Fruit fly (Drosophila melanogaster) whole organism, embryonic: ENCODE data around the gene Cpr23B.
A peak's percentile ranks its signal among the peaks of the same experiment; 100 is the strongest.

Experiments used
- Blimp-1 ChIP-seq: fragments of 200-800 bp; sonication (Bioruptor generic); optimal IDR thresholded peaks from 3 replicates; lab custom pipeline; 2018; ENCODE audit warnings: missing biosample characterization, missing genetic modification characterization, mild to moderate bottlenecking, moderate library complexity, missing genetic modification reagents
- C15 ChIP-seq: fragments of 200-800 bp; sonication (Bioruptor generic); IDR thresholded peaks from 3 replicates; pipeline ENCODE4 v1.3.6; 2022; ENCODE audit warnings: missing biosample characterization, missing genetic modification characterization
- CG11696 ChIP-seq: fragments of 200-800 bp; sonication (Bioruptor generic); IDR thresholded peaks from 2 replicates; pipeline ENCODE4 v1.3.6; 2022; ENCODE audit warnings: missing biosample characterization, missing genetic modification characterization
- CG12155 ChIP-seq: fragments of 200-800 bp; sonication (Bioruptor generic); optimal IDR thresholded peaks from 3 replicates; lab custom pipeline; 2016; ENCODE audit warnings: missing biosample characterization, missing genetic modification characterization
- CG12942 ChIP-seq: fragments of 200-800 bp; sonication (Bioruptor generic); optimal IDR thresholded peaks from 3 replicates; lab custom pipeline; 2016; ENCODE audit warnings: missing biosample characterization, missing genetic modification characterization
- CG14667 ChIP-seq: fragments of 200-800 bp; sonication (Bioruptor generic); IDR thresholded peaks from 2 replicates; pipeline ENCODE4 v1.3.6; 2022; ENCODE audit warnings: missing biosample characterization, missing genetic modification characterization
- CG14860 ChIP-seq: fragments of 200-800 bp; sonication (Bioruptor generic); IDR thresholded peaks from 3 replicates; pipeline ENCODE4 v1.3.6; 2022; ENCODE audit warnings: missing biosample characterization, missing genetic modification characterization; ENCODE audit not compliant: partially characterized antibody
- CG1647 ChIP-seq: fragments of 200-800 bp; sonication (Bioruptor generic); optimal IDR thresholded peaks from 3 replicates; lab custom pipeline; 2016; ENCODE audit warnings: missing biosample characterization, missing genetic modification characterization
- CG2120 ChIP-seq: fragments of 200-800 bp; sonication (Bioruptor generic); optimal IDR thresholded peaks from 3 replicates; lab custom pipeline; 2016; ENCODE audit warnings: missing biosample characterization, missing genetic modification characterization
- CG32532 ChIP-seq: fragments of 200-800 bp; sonication (Bioruptor generic); IDR thresholded peaks from 2 replicates; pipeline ENCODE4 v1.3.6; 2022; ENCODE audit warnings: missing biosample characterization, missing genetic modification characterization
- CG34422 ChIP-seq: fragments of 200-800 bp; sonication (Bioruptor generic); IDR thresholded peaks from 3 replicates; pipeline ENCODE4 v1.3.6; 2022; ENCODE audit warnings: missing biosample characterization, missing genetic modification characterization
- CG4328 ChIP-seq: fragments of 200-800 bp; sonication (Bioruptor generic); optimal IDR thresholded peaks from 3 replicates; lab custom pipeline; 2017; ENCODE audit warnings: missing biosample characterization, missing genetic modification reagents, missing genetic modification characterization
- CG4360 ChIP-seq: fragments of 200-800 bp; sonication (Bioruptor generic); IDR thresholded peaks from 2 replicates; pipeline ENCODE4 v1.3.6; 2022; ENCODE audit warnings: missing biosample characterization, missing genetic modification characterization
- CG4404 ChIP-seq: fragments of 200-800 bp; sonication (Bioruptor generic); IDR thresholded peaks from 2 replicates; pipeline ENCODE4 v1.3.6; 2022; ENCODE audit warnings: missing biosample characterization, missing genetic modification characterization
- CG5245 ChIP-seq: fragments of 200-800 bp; sonication (Bioruptor generic); optimal IDR thresholded peaks from 3 replicates; lab custom pipeline; 2016; ENCODE audit warnings: missing biosample characterization, missing genetic modification characterization
- CG9727 ChIP-seq: fragments of 200-800 bp; sonication (Bioruptor generic); optimal IDR thresholded peaks from 3 replicates; lab custom pipeline; 2017; ENCODE audit warnings: missing biosample characterization, mild to moderate bottlenecking, missing genetic modification characterization
- CHES-1-like ChIP-seq: fragments of 200-800 bp; sonication (Bioruptor generic); optimal IDR thresholded peaks from 2 replicates; lab custom pipeline; 2016; ENCODE audit warnings: missing biosample characterization, missing genetic modification characterization
- Chrac-16 ChIP-seq: fragments of 200-800 bp; sonication (Bioruptor generic); optimal IDR thresholded peaks from 3 replicates; lab custom pipeline; 2016; ENCODE audit warnings: missing biosample characterization, missing genetic modification characterization
- Dref ChIP-seq: fragments of 200-800 bp; sonication (Bioruptor generic); IDR thresholded peaks from 2 replicates; pipeline ENCODE4 v1.3.6; 2022; ENCODE audit warnings: missing biosample characterization, missing genetic modification characterization
- Eip74EF ChIP-seq, 2 experiments: fragments of 200-800 bp in 1 of 2; fragments of >200 bp in 1 of 2; sonication (Bioruptor generic) in 1 of 2; optimal IDR thresholded peaks; 2 replicates each; lab custom pipeline; 2017 to 2019; ENCODE audit warnings: missing biosample characterization in 2 of 2, missing genetic modification characterization in 2 of 2, mild to moderate bottlenecking in 1 of 2, moderate library complexity in 1 of 2
- Ets97D ChIP-seq: fragments of 200-800 bp; sonication (Bioruptor generic); optimal IDR thresholded peaks from 3 replicates; lab custom pipeline; 2016; ENCODE audit warnings: missing biosample characterization, missing genetic modification characterization
- Hmx ChIP-seq: fragments of 200-800 bp; sonication (Bioruptor generic); optimal IDR thresholded peaks from 2 replicates; lab custom pipeline; 2016; ENCODE audit warnings: missing biosample characterization, missing genetic modification characterization
- Hr3 ChIP-seq: fragments of 200-800 bp; sonication (Bioruptor generic); optimal IDR thresholded peaks from 3 replicates; lab custom pipeline; 2016; ENCODE audit warnings: missing biosample characterization, missing genetic modification characterization
- Ravus ChIP-seq: fragments of 200-800 bp; sonication (Bioruptor generic); IDR thresholded peaks from 2 replicates; pipeline ENCODE4 v1.3.6; 2022; ENCODE audit warnings: missing biosample characterization, missing genetic modification characterization
- TFAM ChIP-seq: fragments of 200-800 bp; sonication (Bioruptor generic); optimal IDR thresholded peaks from 2 replicates; lab custom pipeline; 2017; ENCODE audit warnings: missing biosample characterization, missing genetic modification characterization, inconsistent platforms
- Vsx1 ChIP-seq: fragments of 200-800 bp; sonication (Bioruptor generic); optimal IDR thresholded peaks from 2 replicates; lab custom pipeline; 2017; ENCODE audit warnings: missing biosample characterization, mild to moderate bottlenecking, missing genetic modification characterization, missing genetic modification reagents
- Xrp1 ChIP-seq: fragments of 200-800 bp; sonication (Bioruptor generic); IDR thresholded peaks from 2 replicates; pipeline ENCODE4 v1.3.6; 2022; ENCODE audit warnings: missing biosample characterization, missing genetic modification characterization
- ato ChIP-seq: fragments of 200-800 bp; sonication (Bioruptor generic); IDR thresholded peaks from 2 replicates; pipeline ENCODE4 v1.3.6; 2022; ENCODE audit warnings: missing biosample characterization, missing genetic modification characterization; ENCODE audit not compliant: partially characterized antibody
- bsh ChIP-seq, 2 experiments: fragments of 200-800 bp; sonication (Bioruptor generic); optimal IDR thresholded peaks; 2 replicates each; lab custom pipeline; 2017 to 2018; ENCODE audit warnings: mild to moderate bottlenecking in 2 of 2, missing biosample characterization in 2 of 2, missing genetic modification characterization in 2 of 2, moderate library complexity in 1 of 2
- caup ChIP-seq: fragments of 200-800 bp; sonication (Bioruptor generic); optimal IDR thresholded peaks from 3 replicates; lab custom pipeline; 2017; ENCODE audit warnings: missing biosample characterization, mild to moderate bottlenecking, missing genetic modification characterization, moderate library complexity; ENCODE audit not compliant: severe bottlenecking
- cg ChIP-seq: fragments of 200-800 bp; sonication (Bioruptor generic); optimal IDR thresholded peaks from 3 replicates; lab custom pipeline; 2019; ENCODE audit warnings: missing biosample characterization, mild to moderate bottlenecking, missing genetic modification characterization, moderate library complexity
- corto ChIP-seq: fragments of 200-800 bp; sonication (Bioruptor generic); optimal IDR thresholded peaks from 2 replicates; lab custom pipeline; 2016; ENCODE audit warnings: missing biosample characterization, mild to moderate bottlenecking, missing genetic modification characterization, moderate library complexity
- dmrt99B ChIP-seq: fragments of 200-800 bp; sonication (Bioruptor generic); optimal IDR thresholded peaks from 2 replicates; lab custom pipeline; 2018; ENCODE audit warnings: missing biosample characterization, mild to moderate bottlenecking, missing genetic modification characterization, moderate library complexity
- dpn ChIP-seq, 2 experiments: fragments of 200-800 bp; sonication (Bioruptor generic); optimal IDR thresholded peaks; 3 replicates each; lab custom pipeline; 2016; ENCODE audit warnings: missing biosample characterization in 2 of 2, missing genetic modification characterization in 2 of 2
- gcm ChIP-seq: fragments of 200-800 bp; sonication (Bioruptor generic); optimal IDR thresholded peaks from 2 replicates; lab custom pipeline; 2019; ENCODE audit warnings: missing biosample characterization, mild to moderate bottlenecking, missing genetic modification characterization, moderate library complexity
- klu ChIP-seq: fragments of 200-800 bp; sonication (Bioruptor generic); IDR thresholded peaks from 2 replicates; pipeline ENCODE4 v1.3.6; 2022; ENCODE audit warnings: missing biosample characterization, missing genetic modification characterization
- luna ChIP-seq: fragments of 200-800 bp; sonication (Bioruptor generic); optimal IDR thresholded peaks from 2 replicates; lab custom pipeline; 2016; ENCODE audit warnings: missing biosample characterization, missing genetic modification characterization
- mirr ChIP-seq: fragments of 200-800 bp; sonication (Bioruptor generic); optimal IDR thresholded peaks from 3 replicates; lab custom pipeline; 2018; ENCODE audit warnings: missing biosample characterization, mild to moderate bottlenecking, missing genetic modification characterization
- nau ChIP-seq: fragments of 200-800 bp; sonication (Bioruptor generic); optimal IDR thresholded peaks from 3 replicates; lab custom pipeline; 2017; ENCODE audit warnings: missing biosample characterization, mild to moderate bottlenecking, missing genetic modification characterization, missing genetic modification reagents
- sd ChIP-seq: fragments of 200-800 bp; sonication (Bioruptor generic); optimal IDR thresholded peaks from 3 replicates; lab custom pipeline; 2018; ENCODE audit warnings: missing biosample characterization, mild to moderate bottlenecking, missing genetic modification characterization, moderate library complexity
- seq ChIP-seq: fragments of 200-800 bp; sonication (Bioruptor generic); IDR thresholded peaks from 2 replicates; pipeline ENCODE4 v1.3.6; 2022; ENCODE audit warnings: missing biosample characterization, missing genetic modification characterization
- slbo ChIP-seq: fragments of 200-800 bp; sonication (Bioruptor generic); IDR thresholded peaks from 2 replicates; pipeline ENCODE4 v1.3.6; 2022; ENCODE audit warnings: missing biosample characterization, missing genetic modification characterization
- slp2 ChIP-seq: fragments of 200-800 bp; sonication (Bioruptor generic); optimal IDR thresholded peaks from 2 replicates; lab custom pipeline; 2016; ENCODE audit warnings: missing biosample characterization, missing genetic modification characterization
- tin ChIP-seq: fragments of 200-800 bp; sonication (Bioruptor generic); optimal IDR thresholded peaks from 3 replicates; lab custom pipeline; 2016; ENCODE audit warnings: missing biosample characterization, missing genetic modification characterization
- tio ChIP-seq: fragments of 200-800 bp; sonication (Bioruptor generic); optimal IDR thresholded peaks from 2 replicates; lab custom pipeline; 2017; ENCODE audit warnings: missing biosample characterization, missing genetic modification characterization, inconsistent platforms
- tll ChIP-seq, 2 experiments: fragments of 200-800 bp in 1 of 2; fragments of >200 bp in 1 of 2; sonication (Bioruptor generic) in 1 of 2; optimal IDR thresholded peaks; 2 replicates each; lab custom pipeline; 2017 to 2019; ENCODE audit warnings: missing biosample characterization in 2 of 2, missing genetic modification characterization in 2 of 2, mild to moderate bottlenecking in 1 of 2, moderate library complexity in 1 of 2
- tna ChIP-seq: fragments of 200-800 bp; sonication (Bioruptor generic); IDR thresholded peaks from 2 replicates; pipeline ENCODE4 v1.3.6; 2022; ENCODE audit warnings: missing biosample characterization, missing genetic modification characterization; ENCODE audit not compliant: partially characterized antibody
- ttk ChIP-seq: fragments of 200-800 bp; sonication (Bioruptor generic); IDR thresholded peaks from 2 replicates; pipeline ENCODE4 v2.1.2; 2022; ENCODE audit warnings: missing biosample characterization, missing genetic modification characterization
- yki ChIP-seq: fragments of >200 bp; optimal IDR thresholded peaks from 3 replicates; lab custom pipeline; 2018

Cpr23B gene

dm6 chr2L:2884683-2885502 lies 46.7 kb downstream of the Cpr23B start (continued):
- TF ChIP-seq yki (lab: Kevin White, UChicago) (no peak), Vsx1 (GFP tag; lab: Kevin White, UChicago) (no peak), TFAM (GFP tag; lab: Kevin White, UChicago) (no peak), CHES-1-like (peak; percentile 78), klu (GFP tag; lab: Robert Waterston, UW) (peak; percentile 77), Blimp-1 (GFP tag; lab: Kevin White, UChicago) (no peak), tna (peak; percentile 57; the same call in 1 of the 2 replicates), tin (peak; percentile 10), Ets97D (peak; percentile 71), Dref (GFP tag; lab: Robert Waterston, UW) (peak; percentile 56), Ravus (GFP tag; lab: Robert Waterston, UW) (no peak), tll (GFP tag; optimal IDR thresholded peaks at IDR 0.05; lab: Kevin White, UChicago) (peak in 1 of 2 experiments; percentile 87), dmrt99B (no peak), cg (GFP tag; lab: Kevin White, UChicago) (peak; percentile 69), CG4328 (GFP tag; lab: Kevin White, UChicago) (peak; percentile 46), Hmx (GFP tag; lab: Kevin White, UChicago) (no peak), CG14860 (GFP tag; lab: Robert Waterston, UW) (no peak), CG1647 (GFP tag; lab: Kevin White, UChicago) (peak; percentile 8), CG4360 (GFP tag; lab: Robert Waterston, UW) (peak; percentile 51; the same call in 1 of the 2 replicates), dpn (GFP tag; optimal IDR thresholded peaks at IDR 0.05; lab: Kevin White, UChicago) (peak in 1 of 2 experiments; percentile 18), slbo (GFP tag; lab: Robert Waterston, UW) (peak; percentile 58), CG14667 (GFP tag; lab: Robert Waterston, UW) (no peak), ato (GFP tag; lab: Robert Waterston, UW) (peak; percentile 52), bsh (GFP tag; optimal IDR thresholded peaks at IDR 0.05; lab: Kevin White, UChicago) (peak in 1 of 2 experiments; percentile 7), CG4404 (no peak), tio (no peak), caup (peak; percentile 68), CG11696 (no peak), luna (GFP tag; lab: Kevin White, UChicago) (no peak), corto (GFP tag; lab: Kevin White, UChicago) (no peak), Chrac-16 (GFP tag; lab: Kevin White, UChicago) (no peak), C15 (GFP tag; lab: Robert Waterston, UW) (no peak), CG12942 (GFP tag; lab: Kevin White, UChicago) (no peak), seq (no peak), sd (tag; lab: Kevin White, UChicago) (peak; percentile 92), slp2 (GFP tag; lab: Kevin White, UChicago) (no peak), CG2120 (GFP tag; lab: Kevin White, UChicago) (peak; percentile 59), Eip74EF (GFP tag; optimal IDR thresholded peaks at IDR 0.05; lab: Kevin White, UChicago) (peak in 1 of 2 experiments; percentile 85), ttk (GFP tag; lab: Robert Waterston, UW) (no peak), Xrp1 (peak; percentile 41; the same call in 1 of the 2 replicates), nau (peak; percentile 43), CG12155 (GFP tag; lab: Kevin White, UChicago) (no peak), CG32532 (GFP tag; lab: Robert Waterston, UW) (peak; percentile 70), CG9727 (GFP tag; lab: Kevin White, UChicago) (peak; percentile 39), Hr3 (GFP tag; lab: Kevin White, UChicago) (no peak), CG5245 (no peak), mirr (GFP tag; lab: Kevin White, UChicago) (peak; percentile 60), gcm (peak; percentile 48), CG34422 (GFP tag; lab: Robert Waterston, UW) (peak; percentile 89; the same call in 2 of the 3 replicates)
